Worm (Caenorhabditis elegans): ENCODE data around the gene F39B3.7.
"Not testable (repeated sequence)": the region's sequence is repeated elsewhere in the genome, so short reads cannot be mapped to it uniquely, and the experiment has no call there.

Gene F39B3.7

DNA sequence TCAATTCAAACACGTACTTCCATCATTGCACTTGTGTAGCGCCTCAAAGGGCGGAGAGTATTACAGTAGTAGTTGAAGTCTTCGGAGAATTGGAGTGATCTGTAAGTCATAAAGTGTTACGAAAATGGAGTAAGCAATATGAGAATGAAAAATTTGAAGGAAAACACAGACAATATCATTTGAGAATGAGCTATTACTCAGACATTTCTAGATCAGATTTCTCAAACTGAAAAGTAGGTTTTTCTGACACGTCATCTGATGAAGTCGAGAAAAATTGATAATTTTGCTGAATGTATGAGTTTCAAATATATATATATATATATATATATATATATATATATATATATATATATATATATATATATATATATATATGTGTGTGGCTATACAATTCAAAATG, 12.5 kb upstream of the F39B3.7 start, which contains the start of gene frpr-7:
Gene frpr-7, minus strand, starts transcription at position 101 of the 400 bp plus-strand sequence.
- no peak for TF ChIP-seq nhr-10 (tag; optimal IDR thresholded peaks at IDR 0.05)
- TF ChIP-seq dpl-1 (GFP tag; optimal IDR thresholded peaks at IDR 0.05), result no peak
- TF ChIP-seq ceh-82 (tag; optimal IDR thresholded peaks at IDR 0.05), result no peak
- TF ChIP-seq zfp-3 (GFP tag; conservative IDR thresholded peaks at IDR 0.05), result no peak
- TF ChIP-seq lin-13 (GFP tag; optimal IDR thresholded peaks at IDR 0.05), result no peak
- TF ChIP-seq lim-7 (GFP tag; IDR thresholded peaks at IDR 0.05), result no peak
- no peak for TF ChIP-seq skn-1 (tag; optimal IDR thresholded peaks at IDR 0.05)
- no peak for TF ChIP-seq set-16 (GFP tag; IDR thresholded peaks at IDR 0.05)
- no peak for TF ChIP-seq madf-5 (GFP tag; IDR thresholded peaks at IDR 0.05)
- TF ChIP-seq ctbp-1 (GFP tag; IDR thresholded peaks at IDR 0.05), result no peak
- TF ChIP-seq dve-1 (tag; optimal IDR thresholded peaks at IDR 0.05; ENCODE audit: insufficient read depth), result no peak
- no peak for TF ChIP-seq php-3 (GFP tag; IDR thresholded peaks at IDR 0.05)
- TF ChIP-seq lin-15B (tag; optimal IDR thresholded peaks at IDR 0.05), result no peak

DNA sequence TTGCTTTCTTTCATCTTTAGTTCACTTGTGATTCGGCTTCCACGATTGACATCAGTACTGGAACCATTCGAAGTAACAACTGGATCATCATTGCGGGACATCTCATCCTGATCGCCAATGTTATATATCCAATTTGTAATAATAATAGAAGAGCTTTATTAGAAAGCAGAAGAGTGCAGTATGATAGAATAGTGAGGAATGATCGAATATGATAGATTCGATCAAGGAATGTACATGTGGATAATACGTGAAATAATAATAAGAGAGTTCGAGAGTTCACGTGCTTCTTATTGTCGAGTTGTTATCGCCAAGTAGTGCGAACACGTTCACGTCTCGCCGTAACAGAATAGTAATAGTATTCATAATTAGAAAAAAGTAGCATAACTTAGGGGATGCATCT, 11.7 kb upstream of the F39B3.7 start, which contains the start of gene F39B3.3:
Gene F39B3.3, minus strand, starts transcription at position 101 of the 400 bp plus-strand sequence.
- TF ChIP-seq ceh-32 (tag; optimal IDR thresholded peaks at IDR 0.05; ENCODE audit: poor library complexity); daf-8 (GFP tag; IDR thresholded peaks at IDR 0.05); duxl-1 (tag; optimal IDR thresholded peaks at IDR 0.05; ENCODE audit: poor library complexity): not testable (repeated sequence)

DNA sequence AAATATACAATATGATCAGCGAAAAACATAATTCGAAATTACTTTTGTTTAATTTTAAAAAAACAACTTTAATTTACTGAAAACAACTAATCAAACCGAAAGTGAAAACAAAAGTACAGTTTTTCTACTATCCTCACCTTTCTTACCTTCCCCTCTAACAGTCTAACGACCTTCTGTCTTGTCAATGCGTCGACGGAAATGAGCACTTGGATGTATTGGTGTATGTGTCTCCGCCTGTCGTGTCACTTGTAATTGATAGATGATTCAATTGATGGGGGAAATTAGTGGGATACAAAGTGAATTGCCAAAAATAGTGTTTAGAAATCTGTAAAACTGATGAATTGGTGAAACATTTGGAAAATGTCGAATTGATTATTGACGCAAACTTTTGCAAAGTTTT, 3.9 kb downstream of the F39B3.7 start, which contains the start of gene F31A3.5:
Gene F31A3.5, minus strand, starts transcription at position 200 of the 400 bp plus-strand sequence.
- no peak for TF ChIP-seq tag-97 (GFP tag; IDR thresholded peaks at IDR 0.05)
- TF ChIP-seq pha-4 (GFP tag; IDR thresholded peaks at IDR 0.05), result no peak
- TF ChIP-seq pha-4 (tag; optimal IDR thresholded peaks at IDR 0.05), result no peak
- no peak for TF ChIP-seq nhr-77 (tag; optimal IDR thresholded peaks at IDR 0.05)
- no peak for TF ChIP-seq T20F7.1 (GFP tag; optimal IDR thresholded peaks at IDR 0.05)
- no peak for TF ChIP-seq F37D6.2 (tag; optimal IDR thresholded peaks at IDR 0.05)
- TF ChIP-seq dmd-8 (GFP tag; IDR thresholded peaks at IDR 0.05), result no peak
- no peak for TF ChIP-seq gei-8 (GFP tag; optimal IDR thresholded peaks at IDR 0.05)

DNA sequence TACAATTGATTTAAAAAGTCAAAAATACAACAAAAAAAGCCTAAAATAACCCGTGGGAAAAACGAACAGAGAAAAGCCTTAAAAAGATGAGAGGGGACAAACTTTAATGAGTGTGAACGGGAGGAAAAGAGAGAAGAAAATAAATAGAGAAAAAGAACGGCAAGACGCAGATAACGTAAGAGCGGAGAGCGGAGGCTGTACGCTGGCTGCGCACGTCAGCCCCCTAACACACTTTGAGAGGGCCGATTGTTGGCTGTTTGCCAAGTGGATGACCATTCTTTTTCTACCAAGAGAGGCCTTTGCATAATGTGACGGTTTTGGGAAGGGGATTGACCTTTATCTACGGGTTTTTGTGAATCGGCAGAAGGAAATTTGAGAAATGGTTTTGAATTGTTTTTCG, 5.1 kb downstream of the F39B3.7 start:
- TF ChIP-seq fkh-10 (GFP tag; optimal IDR thresholded peaks at IDR 0.05) (no peak), hmg-1.1 (GFP tag; IDR thresholded peaks at IDR 0.05) (peak; percentile 32; the same call in 1 of the 2 replicates), aha-1 (tag) (peak; percentile 16)

DNA sequence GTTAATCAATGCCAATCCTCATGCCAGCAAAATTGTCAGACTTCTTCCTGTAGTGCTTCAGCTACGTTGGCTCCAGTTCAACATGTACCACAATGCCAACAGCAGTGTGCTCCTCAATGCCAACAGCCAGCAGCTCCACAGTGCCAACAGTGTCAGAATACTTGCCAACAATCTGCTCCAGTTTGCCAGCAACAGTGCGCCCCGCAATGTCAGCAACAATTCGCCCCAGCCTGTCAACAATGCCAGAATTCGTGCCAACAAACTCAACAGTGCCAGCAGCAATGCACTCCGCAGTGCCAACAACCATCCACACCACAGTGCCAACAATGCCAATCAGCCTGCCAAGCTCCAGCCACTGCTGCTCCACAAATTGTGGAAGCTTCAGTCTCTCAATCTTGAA, 13.5 kb downstream of the F39B3.7 start:
- no peak for TF ChIP-seq lir-3 (tag; optimal IDR thresholded peaks at IDR 0.05)
- peak in 1 of 2 experiments; percentile 39 for TF ChIP-seq unc-62 (GFP tag; optimal IDR thresholded peaks at IDR 0.05 in 1 of 2)
- no peak for TF ChIP-seq unc-62 (tag; optimal IDR thresholded peaks at IDR 0.05)
- peak; percentile 11; the same call in 1 of the 2 replicates for TF ChIP-seq set-16 (GFP tag; IDR thresholded peaks at IDR 0.05)
- no peak for TF ChIP-seq ceh-28 (tag; optimal IDR thresholded peaks at IDR 0.05)
- peak; percentile 88 for TF ChIP-seq aha-1 (tag)

DNA sequence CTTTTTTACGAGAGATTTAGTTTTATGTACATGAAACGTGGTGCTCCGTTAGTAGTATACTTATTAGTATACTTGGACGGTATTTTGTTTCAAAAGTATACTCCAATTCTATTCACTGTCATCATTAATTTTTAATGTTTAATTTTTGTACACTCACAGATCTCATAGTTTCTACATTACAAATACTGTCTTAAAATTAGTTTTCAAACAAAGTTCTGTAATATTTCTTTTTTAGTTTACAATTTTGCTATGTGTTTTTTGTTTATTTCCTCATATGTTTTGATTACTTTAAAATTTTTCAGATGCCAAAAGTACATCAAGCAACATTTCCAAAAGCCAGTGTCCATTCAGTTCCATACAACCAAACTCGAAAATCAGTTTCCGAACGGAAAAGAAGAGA, 16.5 kb downstream of the F39B3.7 start, which contains the start of gene hlh-28:
Gene hlh-28, plus strand, starts transcription at position 301 of the 400 bp plus-strand sequence.
- TF ChIP-seq daf-19 (GFP tag; conservative IDR thresholded peaks at IDR 0.05); ztf-11 (tag; optimal IDR thresholded peaks at IDR 0.05); nhr-77 (tag; optimal IDR thresholded peaks at IDR 0.05): not testable (repeated sequence)

All from whole organism, L4 larva.